Worm (Caenorhabditis elegans): ENCODE results near the gene nspd-6.
A peak's percentile ranks its signal among the peaks of the same experiment; 100 is the strongest.

Gene nspd-6

DNA sequence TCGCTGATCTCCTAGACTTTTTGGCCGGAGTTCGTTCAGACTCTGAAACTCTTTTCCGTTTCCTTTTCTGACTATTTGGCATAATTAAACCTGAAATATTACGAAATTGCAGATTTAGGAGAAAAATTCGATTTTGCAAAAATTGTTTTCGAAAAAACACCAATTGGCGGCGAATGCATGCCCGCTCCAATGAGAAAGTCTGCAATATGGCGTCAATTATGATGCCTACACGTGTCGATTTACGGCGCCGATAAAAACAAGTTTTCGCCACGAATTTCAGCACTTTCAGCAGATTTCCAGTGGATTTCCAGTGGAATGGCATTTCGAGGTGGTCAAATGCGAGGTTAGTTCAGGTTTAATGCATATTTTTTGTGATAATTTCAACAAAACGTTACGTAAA lies 43.9 kb upstream of the nspd-6 start, which contains the start of the genes Y59E9AL.36 and nbet-1 (continued):
- TF ChIP-seq elt-2 (tag; optimal IDR thresholded peaks at IDR 0.05) (peak; percentile 15), nhr-12 (tag; optimal IDR thresholded peaks at IDR 0.05) (no peak), irx-1 (tag; optimal IDR thresholded peaks at IDR 0.05) (peak; percentile 61), unc-98 (GFP tag; IDR thresholded peaks at IDR 0.05) (no peak), unc-130 (tag; optimal IDR thresholded peaks at IDR 0.05) (peak; percentile 89), nhr-47 (tag; optimal IDR thresholded peaks at IDR 0.05) (peak; percentile 85), pax-3 (tag; optimal IDR thresholded peaks at IDR 0.05) (no peak), dsc-1 (tag; optimal IDR thresholded peaks at IDR 0.05) (peak; percentile 51), nhr-77 (tag; optimal IDR thresholded peaks at IDR 0.05) (peak; percentile 64), hlh-17 (GFP tag; optimal IDR thresholded peaks at IDR 0.05; ENCODE audit: borderline replicate concordance) (no peak), sox-4 (tag; optimal IDR thresholded peaks at IDR 0.05) (no peak), aly-2 (tag; optimal IDR thresholded peaks at IDR 0.05) (no peak), ceh-82 (tag; optimal IDR thresholded peaks at IDR 0.05) (peak; percentile 39 to 90 (median 68)), vab-15 (tag; optimal IDR thresholded peaks at IDR 0.05) (peak; percentile 56), lin-39 (tag; optimal IDR thresholded peaks at IDR 0.05) (peak; percentile 13), nhr-28 (tag; optimal IDR thresholded peaks at IDR 0.05) (no peak), egl-27 (tag; optimal IDR thresholded peaks at IDR 0.05) (no peak), mep-1 (tag; optimal IDR thresholded peaks at IDR 0.05) (peak; percentile 86), lin-15B (tag; optimal IDR thresholded peaks at IDR 0.05) (peak; percentile 97), hlh-4 (tag; optimal IDR thresholded peaks at IDR 0.05) (no peak), nhr-85 (tag) (peak; percentile 71), unc-86 (tag; optimal IDR thresholded peaks at IDR 0.05) (peak; percentile 56), xbp-1 (tag; optimal IDR thresholded peaks at IDR 0.05) (peak; percentile 81), tbx-2 (tag; optimal IDR thresholded peaks at IDR 0.05) (peak; percentile 70), nhr-11 (tag; optimal IDR thresholded peaks at IDR 0.05) (peak; percentile 54), C34B4.2 (tag; optimal IDR thresholded peaks at IDR 0.05) (no peak), jun-1 (tag; optimal IDR thresholded peaks at IDR 0.05) (peak; percentile 60), aha-1 (tag; optimal IDR thresholded peaks at IDR 0.05) (no peak), zip-4 (GFP tag; optimal IDR thresholded peaks at IDR 0.05) (peak; percentile 21), isw-1 (GFP tag; IDR thresholded peaks at IDR 0.05) (peak; percentile 64), snpc-4 (tag; optimal IDR thresholded peaks at IDR 0.05) (peak; percentile 45), hpl-2 (GFP tag; optimal IDR thresholded peaks at IDR 0.05) (peak; percentile 15), Y116A8C.19 (tag; optimal IDR thresholded peaks at IDR 0.05; ENCODE audit: borderline replicate concordance) (no peak), mdl-1 (tag; optimal IDR thresholded peaks at IDR 0.05) (peak in 1 of 2 experiments; percentile 78), mab-9 (GFP tag; IDR thresholded peaks at IDR 0.05) (no peak), fkh-4 (tag; optimal IDR thresholded peaks at IDR 0.05; ENCODE audit: borderline replicate concordance) (no peak), snu-23 (GFP tag; optimal IDR thresholded peaks at IDR 0.05) (peak; percentile 84), alr-1 (tag; optimal IDR thresholded peaks at IDR 0.05; ENCODE audit: borderline replicate concordance) (no peak), skn-1 (tag; optimal IDR thresholded peaks at IDR 0.05) (peak; percentile 70), nhr-71 (tag; optimal IDR thresholded peaks at IDR 0.05) (peak; percentile 82), grh-1 (GFP tag; IDR thresholded peaks at IDR 0.05) (peak; percentile 65), F16B12.6 (tag; optimal IDR thresholded peaks at IDR 0.05) (peak; percentile 97), nhr-76 (tag; optimal IDR thresholded peaks at IDR 0.05) (no peak), nhr-84 (tag; optimal IDR thresholded peaks at IDR 0.05) (no peak), nhr-90 (tag; optimal IDR thresholded peaks at IDR 0.05; ENCODE audit: poor library complexity) (peak; percentile 65), rnt-1 (tag; optimal IDR thresholded peaks at IDR 0.05) (peak; percentile 84), C16A3.4 (tag; optimal IDR thresholded peaks at IDR 0.05) (peak; percentile 90), lin-35 (GFP tag; optimal IDR thresholded peaks at IDR 0.05) (peak; percentile 86 to 95)
